Worm (Caenorhabditis elegans) whole organism, late embryonic: ENCODE data around the gene F35A5.5.
A peak's percentile ranks its signal among the peaks of the same experiment; 100 is the strongest.

Experiments used
- ama-1 ChIP-seq: fragments of 150-350 bp; optimal IDR thresholded peaks from 2 replicates; lab custom pipeline; 2014
- ceh-2 ChIP-seq: sonication (generic microtip); optimal IDR thresholded peaks from 2 replicates; lab custom pipeline; 2016; ENCODE audit warnings: missing genotype, missing genetic modification characterization, missing compliant biosample characterization
- ceh-31 ChIP-seq: sonication (generic microtip); optimal IDR thresholded peaks from 2 replicates; lab custom pipeline; 2016; ENCODE audit warnings: missing genetic modification characterization, missing compliant biosample characterization
- ceh-48 ChIP-seq: sonication (generic microtip); optimal IDR thresholded peaks from 2 replicates; lab custom pipeline; 2016; ENCODE audit warnings: missing genetic modification characterization, inconsistent platforms, missing compliant biosample characterization
- dmd-4 ChIP-seq: sonication (generic microtip); optimal IDR thresholded peaks from 2 replicates; lab custom pipeline; 2016; ENCODE audit warnings: borderline replicate concordance, missing genetic modification characterization, missing compliant biosample characterization
- mec-3 ChIP-seq: sonication (generic microtip); optimal IDR thresholded peaks from 2 replicates; lab custom pipeline; 2016; ENCODE audit warnings: borderline replicate concordance, missing genetic modification characterization, missing compliant biosample characterization
- nfya-1 ChIP-seq: sonication (generic microtip); optimal IDR thresholded peaks from 2 replicates; lab custom pipeline; 2017; ENCODE audit warnings: missing genetic modification characterization, mild to moderate bottlenecking, missing compliant biosample characterization, antibody characterized with exemption, moderate library complexity
- odd-2 ChIP-seq: sonication (generic microtip); optimal IDR thresholded peaks from 2 replicates; lab custom pipeline; 2017; ENCODE audit warnings: antibody characterized with exemption, mild to moderate bottlenecking, missing genetic modification characterization, missing compliant biosample characterization
- pag-3 ChIP-seq: sonication (generic microtip); optimal IDR thresholded peaks from 2 replicates; lab custom pipeline; 2016; ENCODE audit warnings: missing compliant biosample characterization, missing genetic modification characterization, borderline replicate concordance
- sdc-2 ChIP-seq: sonication (generic microtip); optimal IDR thresholded peaks from 2 replicates; lab custom pipeline; 2016; ENCODE audit warnings: missing genotype, missing genetic modification characterization, missing compliant biosample characterization
- sox-2 ChIP-seq: fragments of 200-800 bp; sonication (Bioruptor generic); IDR thresholded peaks from 2 replicates; pipeline ENCODE4 v1.3.6; 2022; ENCODE audit warnings: missing genetic modification reagents, missing genetic modification characterization, missing compliant biosample characterization
- sox-4 ChIP-seq: sonication (generic microtip); optimal IDR thresholded peaks from 2 replicates; lab custom pipeline; 2017; ENCODE audit warnings: mild to moderate bottlenecking, missing genetic modification characterization, inconsistent platforms, missing compliant biosample characterization
- unc-55 ChIP-seq: sonication (generic microtip); optimal IDR thresholded peaks from 2 replicates; lab custom pipeline; 2017; ENCODE audit warnings: missing biosample characterization, missing genetic modification reagents, missing genetic modification characterization
- unc-86 ChIP-seq: sonication (generic microtip); optimal IDR thresholded peaks from 2 replicates; lab custom pipeline; 2016; ENCODE audit warnings: missing genetic modification characterization, missing compliant biosample characterization

- TF ChIP-seq dmd-4 (tag; lab: Kevin White, UChicago), result no peak
- no peak for TF ChIP-seq sox-2 (GFP tag; lab: Robert Waterston, UW)
- TF ChIP-seq ama-1 (lab: Kevin White, UChicago), result no peak
- TF ChIP-seq ceh-48 (tag; lab: Kevin White, UChicago), result no peak
- no peak for TF ChIP-seq ceh-31 (tag; lab: Kevin White, UChicago)
- TF ChIP-seq unc-55, result peak; percentile 58
- TF ChIP-seq sox-4 (tag; lab: Kevin White, UChicago), result no peak
- TF ChIP-seq mec-3 (tag; lab: Kevin White, UChicago), result no peak
- TF ChIP-seq unc-86 (tag; lab: Kevin White, UChicago), result no peak
- no peak for TF ChIP-seq odd-2 (tag; lab: Kevin White, UChicago)
- TF ChIP-seq sdc-2 (tag; lab: Kevin White, UChicago), result peak; percentile 21
- TF ChIP-seq pag-3, result no peak
- TF ChIP-seq nfya-1 (tag; lab: Kevin White, UChicago), result no peak
- TF ChIP-seq ceh-2 (tag; lab: Kevin White, UChicago), result no peak
Measured at ce11 chrX:3787431-3788076, 8.0 kb downstream of the F35A5.5 start, which contains the start of gene pmpl-1.
